Worm (Caenorhabditis elegans): ENCODE results near the gene ctr-9.

- TF ChIP-seq elt-3 (tag; optimal IDR thresholded peaks at IDR 0.05): no peak
- TF ChIP-seq snpc-4 (tag; optimal IDR thresholded peaks at IDR 0.05): no peak
- no peak for TF ChIP-seq nhr-77 (tag; optimal IDR thresholded peaks at IDR 0.05)
- no peak for TF ChIP-seq elt-2 (tag; optimal IDR thresholded peaks at IDR 0.05)
- no peak for TF ChIP-seq ceh-28 (tag; optimal IDR thresholded peaks at IDR 0.05)
- no peak for TF ChIP-seq nhr-76 (tag; optimal IDR thresholded peaks at IDR 0.05)
These were observed 52.9 kb downstream of the ctr-9 start, which contains the start of gene ZK1098.9 for ce11 chrIII:9544125-9544524.

All from whole organism, L3 larva.